Fruit fly (Drosophila melanogaster) whole organism, embryonic: ENCODE data around the gene Gos28.

Experiments
- Atf6 ChIP-seq: fragments of 200-800 bp; sonication (Bioruptor generic); IDR thresholded peaks from 2 replicates; pipeline ENCODE4 v1.3.6; 2022; ENCODE audit warnings: missing biosample characterization, missing genetic modification characterization
- B-H1 ChIP-seq: fragments of 200-800 bp; sonication (Bioruptor generic); IDR thresholded peaks from 3 replicates; pipeline ENCODE4 v1.3.6; 2022; ENCODE audit warnings: missing biosample characterization, missing genetic modification characterization
- Bteb2 ChIP-seq: fragments of 200-800 bp; sonication (Bioruptor generic); optimal IDR thresholded peaks from 2 replicates; lab custom pipeline; 2016; ENCODE audit warnings: missing biosample characterization, missing genetic modification characterization
- CG10274 ChIP-seq: fragments of 200-800 bp; sonication (Bioruptor generic); optimal IDR thresholded peaks from 3 replicates; lab custom pipeline; 2017; ENCODE audit warnings: missing biosample characterization, mild to moderate bottlenecking, missing genetic modification characterization
- CG10959 ChIP-seq: fragments of 200-800 bp; sonication (Bioruptor generic); IDR thresholded peaks from 2 replicates; pipeline ENCODE4 v1.3.6; 2022; ENCODE audit warnings: missing biosample characterization, missing genetic modification characterization
- CG12299 ChIP-seq: fragments of 200-800 bp; sonication (Bioruptor generic); optimal IDR thresholded peaks from 2 replicates; lab custom pipeline; 2018; ENCODE audit warnings: missing biosample characterization, mild to moderate bottlenecking, missing genetic modification characterization
- CG1233 ChIP-seq: fragments of 200-800 bp; sonication (Bioruptor generic); optimal IDR thresholded peaks from 4 replicates; lab custom pipeline; 2018; ENCODE audit warnings: missing biosample characterization, mild to moderate bottlenecking, missing genetic modification characterization
- CG12769 ChIP-seq: fragments of 200-800 bp; sonication (Bioruptor generic); optimal IDR thresholded peaks from 2 replicates; lab custom pipeline; 2019; ENCODE audit warnings: missing biosample characterization, mild to moderate bottlenecking, missing genetic modification characterization, moderate library complexity
- CG13123 ChIP-seq: fragments of 200-800 bp; sonication (Bioruptor generic); optimal IDR thresholded peaks from 2 replicates; lab custom pipeline; 2016; ENCODE audit warnings: missing biosample characterization, missing genetic modification characterization
- CG13624 ChIP-seq: fragments of 200-800 bp; sonication (Bioruptor generic); optimal IDR thresholded peaks from 2 replicates; lab custom pipeline; 2016; ENCODE audit warnings: missing biosample characterization, missing genetic modification characterization
- CG15011 ChIP-seq: fragments of 200-800 bp; sonication (Bioruptor generic); optimal IDR thresholded peaks from 3 replicates; lab custom pipeline; 2018; ENCODE audit warnings: missing biosample characterization, mild to moderate bottlenecking, missing genetic modification characterization
- CG15696 ChIP-seq: fragments of 200-800 bp; sonication (Bioruptor generic); optimal IDR thresholded peaks from 2 replicates; lab custom pipeline; 2019; ENCODE audit warnings: missing biosample characterization, mild to moderate bottlenecking, missing genetic modification characterization, moderate library complexity
- CG16863 ChIP-seq: fragments of 200-800 bp; sonication (Bioruptor generic); optimal IDR thresholded peaks from 3 replicates; lab custom pipeline; 2016; ENCODE audit warnings: missing biosample characterization, missing genetic modification characterization
- CG17612 ChIP-seq: fragments of 200-800 bp; sonication (Bioruptor generic); IDR thresholded peaks from 2 replicates; pipeline ENCODE4 v1.3.6; 2022; ENCODE audit warnings: missing biosample characterization, missing genetic modification characterization
- CG1792 ChIP-seq: fragments of 200-800 bp; sonication (Bioruptor generic); optimal IDR thresholded peaks from 2 replicates; lab custom pipeline; 2016; ENCODE audit warnings: missing biosample characterization, missing genetic modification characterization
- CG18011 ChIP-seq: fragments of 200-800 bp; sonication (Bioruptor generic); optimal IDR thresholded peaks from 2 replicates; lab custom pipeline; 2017; ENCODE audit warnings: missing biosample characterization, missing genetic modification characterization, mild to moderate bottlenecking, moderate library complexity, missing genotype
- CG30403 ChIP-seq: fragments of 200-800 bp; sonication (Bioruptor generic); optimal IDR thresholded peaks from 3 replicates; lab custom pipeline; 2016; ENCODE audit warnings: missing biosample characterization, missing genetic modification characterization
- CG31441 ChIP-seq: fragments of 200-800 bp; sonication (Bioruptor generic); IDR thresholded peaks from 2 replicates; pipeline ENCODE4 v1.3.6; 2022; ENCODE audit warnings: missing biosample characterization, missing genetic modification characterization
- CG42726 ChIP-seq: fragments of 200-800 bp; sonication (Bioruptor generic); IDR thresholded peaks from 2 replicates; pipeline ENCODE4 v1.3.6; 2022; ENCODE audit warnings: missing biosample characterization, missing genetic modification characterization; ENCODE audit not compliant: partially characterized antibody
- CG7372 ChIP-seq: fragments of 200-800 bp; sonication (Bioruptor generic); IDR thresholded peaks from 2 replicates; pipeline ENCODE4 v1.3.6; 2022; ENCODE audit warnings: missing biosample characterization, missing genetic modification characterization
- CG9609 ChIP-seq: fragments of 200-800 bp; sonication (Bioruptor generic); optimal IDR thresholded peaks from 3 replicates; lab custom pipeline; 2016; ENCODE audit warnings: missing biosample characterization, missing genetic modification characterization
- CG9797 ChIP-seq: fragments of 200-800 bp; sonication (Bioruptor generic); optimal IDR thresholded peaks from 3 replicates; lab custom pipeline; 2018; ENCODE audit warnings: missing biosample characterization, mild to moderate bottlenecking, missing genetic modification characterization
- Chrac-16 ChIP-seq: fragments of 200-800 bp; sonication (Bioruptor generic); optimal IDR thresholded peaks from 3 replicates; lab custom pipeline; 2016; ENCODE audit warnings: missing biosample characterization, missing genetic modification characterization
- D19A ChIP-seq: fragments of 200-800 bp; optimal IDR thresholded peaks from 3 replicates; lab custom pipeline; 2019; ENCODE audit warnings: missing biosample characterization, mild to moderate bottlenecking, missing genetic modification characterization, moderate library complexity
- Deaf1 ChIP-seq: fragments of 200-800 bp; optimal IDR thresholded peaks from 3 replicates; lab custom pipeline; 2019; ENCODE audit warnings: missing biosample characterization, mild to moderate bottlenecking, missing genetic modification characterization, moderate library complexity
- ERR ChIP-seq: fragments of 200-800 bp; sonication (Bioruptor generic); optimal IDR thresholded peaks from 2 replicates; lab custom pipeline; 2016; ENCODE audit warnings: missing biosample characterization, missing genetic modification characterization
- Elba2 ChIP-seq: fragments of 200-800 bp; sonication (Bioruptor generic); optimal IDR thresholded peaks from 3 replicates; lab custom pipeline; 2016; ENCODE audit warnings: missing biosample characterization, missing genetic modification characterization
- Fer1 ChIP-seq: fragments of 200-800 bp; sonication (Bioruptor generic); optimal IDR thresholded peaks from 2 replicates; lab custom pipeline; 2017; ENCODE audit warnings: missing biosample characterization, mild to moderate bottlenecking, missing genetic modification characterization
- Fer2 ChIP-seq: fragments of 200-800 bp; sonication (Bioruptor generic); optimal IDR thresholded peaks from 2 replicates; lab custom pipeline; 2018; ENCODE audit warnings: missing biosample characterization, mild to moderate bottlenecking, missing genetic modification characterization, moderate library complexity
- Gug ChIP-seq: fragments of 200-800 bp; sonication (Bioruptor generic); IDR thresholded peaks from 4 replicates; pipeline ENCODE4 v1.3.6; 2022; ENCODE audit warnings: missing biosample characterization, missing genetic modification characterization
- HLH54F ChIP-seq: fragments of 200-800 bp; sonication (Bioruptor generic); optimal IDR thresholded peaks from 3 replicates; lab custom pipeline; 2016; ENCODE audit warnings: missing biosample characterization, missing genetic modification characterization
- MESR4 ChIP-seq: fragments of 200-800 bp; sonication (Bioruptor generic); optimal IDR thresholded peaks from 2 replicates; lab custom pipeline; 2018; ENCODE audit warnings: missing biosample characterization, mild to moderate bottlenecking, missing genetic modification characterization, moderate library complexity
- Spps ChIP-seq: fragments of 200-800 bp; sonication (Bioruptor generic); optimal IDR thresholded peaks from 2 replicates; lab custom pipeline; 2018; ENCODE audit warnings: missing biosample characterization, mild to moderate bottlenecking, missing genetic modification characterization
- al ChIP-seq: fragments of 200-800 bp; sonication (Bioruptor generic); IDR thresholded peaks from 2 replicates; pipeline ENCODE4 v1.3.6; 2022; ENCODE audit warnings: missing biosample characterization, missing genetic modification characterization
- btn ChIP-seq: fragments of 200-800 bp; sonication (Bioruptor generic); optimal IDR thresholded peaks from 2 replicates; lab custom pipeline; 2016; ENCODE audit warnings: missing biosample characterization, missing genetic modification characterization
- chn ChIP-seq: fragments of 200-800 bp; sonication (Bioruptor generic); optimal IDR thresholded peaks from 2 replicates; lab custom pipeline; 2016; ENCODE audit warnings: missing biosample characterization, missing genetic modification characterization
- dpn ChIP-seq, 2 experiments: fragments of 200-800 bp; sonication (Bioruptor generic); optimal IDR thresholded peaks; 3 replicates each; lab custom pipeline; 2016; ENCODE audit warnings: missing biosample characterization in 2 of 2, missing genetic modification characterization in 2 of 2
- gro ChIP-seq: fragments of 200-800 bp; sonication (Bioruptor generic); optimal IDR thresholded peaks from 2 replicates; lab custom pipeline; 2016; ENCODE audit warnings: missing biosample characterization, missing genetic modification characterization
- hth ChIP-seq: fragments of >200 bp; optimal IDR thresholded peaks from 2 replicates; lab custom pipeline; 2017; ENCODE audit warnings: inconsistent platforms
- kay ChIP-seq: fragments of 200-800 bp; sonication (Bioruptor generic); optimal IDR thresholded peaks from 2 replicates; lab custom pipeline; 2016; ENCODE audit warnings: missing biosample characterization, missing genetic modification characterization
- rib ChIP-seq: fragments of 200-800 bp; sonication (Bioruptor generic); IDR thresholded peaks from 2 replicates; pipeline ENCODE4 v1.3.6; 2022; ENCODE audit warnings: missing biosample characterization, missing genetic modification characterization
- sc ChIP-seq, 3 experiments: fragments of >200 bp in 2 of 3; fragments of 200-800 bp in 1 of 3; sonication (Bioruptor generic) in 1 of 3; optimal IDR thresholded peaks; 2 replicates in 2 of 3; 3 replicates in 1 of 3; lab custom pipeline; 2017; ENCODE audit warnings: mild to moderate bottlenecking in 1 of 3, missing biosample characterization in 1 of 3, missing genetic modification characterization in 1 of 3, missing genetic modification reagents in 1 of 3
- sd ChIP-seq: fragments of 200-800 bp; sonication (Bioruptor generic); optimal IDR thresholded peaks from 3 replicates; lab custom pipeline; 2018; ENCODE audit warnings: missing biosample characterization, mild to moderate bottlenecking, missing genetic modification characterization, moderate library complexity
- sisA ChIP-seq: fragments of 200-800 bp; sonication (Bioruptor generic); IDR thresholded peaks from 2 replicates; pipeline ENCODE4 v1.3.6; 2022; ENCODE audit warnings: missing biosample characterization, missing genetic modification characterization
- slp2 ChIP-seq: fragments of 200-800 bp; sonication (Bioruptor generic); optimal IDR thresholded peaks from 2 replicates; lab custom pipeline; 2016; ENCODE audit warnings: missing biosample characterization, missing genetic modification characterization
- sr ChIP-seq: fragments of 200-800 bp; sonication (Bioruptor generic); IDR thresholded peaks from 3 replicates; pipeline ENCODE4 v1.3.6; 2022; ENCODE audit warnings: missing biosample characterization, missing genetic modification characterization
- tap ChIP-seq: fragments of 200-800 bp; optimal IDR thresholded peaks from 3 replicates; lab custom pipeline; 2019; ENCODE audit warnings: missing biosample characterization, mild to moderate bottlenecking, missing genetic modification characterization, moderate library complexity
- tin ChIP-seq: fragments of 200-800 bp; sonication (Bioruptor generic); optimal IDR thresholded peaks from 3 replicates; lab custom pipeline; 2016; ENCODE audit warnings: missing biosample characterization, missing genetic modification characterization
- trem ChIP-seq: fragments of 200-800 bp; optimal IDR thresholded peaks from 3 replicates; lab custom pipeline; 2019; ENCODE audit warnings: missing biosample characterization, mild to moderate bottlenecking, missing genetic modification characterization, moderate library complexity
- tx ChIP-seq: fragments of 200-800 bp; sonication (Bioruptor generic); optimal IDR thresholded peaks from 2 replicates; lab custom pipeline; 2016; ENCODE audit warnings: missing biosample characterization, missing genetic modification characterization
- zen2 ChIP-seq: fragments of 200-800 bp; sonication (Bioruptor generic); IDR thresholded peaks from 3 replicates; pipeline ENCODE4 v1.3.6; 2022; ENCODE audit warnings: missing biosample characterization, missing genetic modification characterization; ENCODE audit not compliant: partially characterized antibody
- zfh2 ChIP-seq: fragments of 200-800 bp; sonication (Bioruptor generic); optimal IDR thresholded peaks from 2 replicates; lab custom pipeline; 2016; ENCODE audit warnings: missing biosample characterization, missing genetic modification characterization

Gos28 gene

dm6 chr3R:18663525-18663924, at the start of gene Gos28, which contains the start of gene Cpsf73 (continued):
- TF ChIP-seq CG12299: no peak
- peak; percentile 15 for TF ChIP-seq CG18011 (GFP tag; lab: Kevin White, UChicago)
- no peak for TF ChIP-seq gro (GFP tag; lab: Kevin White, UChicago)
- TF ChIP-seq CG16863 (GFP tag; lab: Kevin White, UChicago): no peak
- peak; percentile 28; the same call in 1 of the 2 replicates for TF ChIP-seq sisA (GFP tag; lab: Robert Waterston, UW)
- TF ChIP-seq btn (GFP tag; lab: Kevin White, UChicago): no peak
- TF ChIP-seq Fer1: peak; percentile 16
- TF ChIP-seq B-H1 (GFP tag; lab: Robert Waterston, UW): no peak
- no peak for TF ChIP-seq CG15696 (tag; lab: Kevin White, UChicago)
- peak; percentile 53 for TF ChIP-seq HLH54F (GFP tag; lab: Kevin White, UChicago)
- peak; percentile 47 for TF ChIP-seq CG12769 (tag; lab: Kevin White, UChicago)
- TF ChIP-seq CG10274: no peak
- peak; percentile 19 for TF ChIP-seq kay (GFP tag; lab: Kevin White, UChicago)
- TF ChIP-seq Fer2 (tag; lab: Kevin White, UChicago): no peak
- no peak for TF ChIP-seq Chrac-16 (GFP tag; lab: Kevin White, UChicago)
- TF ChIP-seq dpn (GFP tag; optimal IDR thresholded peaks at IDR 0.05; lab: Kevin White, UChicago): no peak
- no peak for TF ChIP-seq rib
- TF ChIP-seq CG15011 (GFP tag; lab: Kevin White, UChicago): no peak
- TF ChIP-seq sr (GFP tag; lab: Robert Waterston, UW): no peak
- no peak for TF ChIP-seq CG17612 (GFP tag; lab: Robert Waterston, UW)
- TF ChIP-seq MESR4 (GFP tag; lab: Kevin White, UChicago): peak; percentile 81
- TF ChIP-seq tap (tag; lab: Kevin White, UChicago): no peak
- TF ChIP-seq CG42726: no peak
- no peak for TF ChIP-seq Gug
- TF ChIP-seq CG7372 (GFP tag; lab: Robert Waterston, UW): no peak
- TF ChIP-seq tx (GFP tag; lab: Kevin White, UChicago): no peak
- no peak for TF ChIP-seq Bteb2 (GFP tag; lab: Kevin White, UChicago)
- no peak for TF ChIP-seq Spps (tag; lab: Kevin White, UChicago)
- TF ChIP-seq trem: peak; percentile 58
- TF ChIP-seq sc (optimal IDR thresholded peaks at IDR 0.05; lab: Kevin White, UChicago): no peak
- no peak for TF ChIP-seq sc (GFP tag; optimal IDR thresholded peaks at IDR 0.05; lab: Kevin White, UChicago)
- no peak for TF ChIP-seq hth (lab: Kevin White, UChicago)
- TF ChIP-seq CG1792 (GFP tag; lab: Kevin White, UChicago): no peak
- TF ChIP-seq CG13123 (GFP tag; lab: Kevin White, UChicago): no peak
- TF ChIP-seq CG10959 (GFP tag; lab: Robert Waterston, UW): no peak
- TF ChIP-seq Atf6 (GFP tag; lab: Robert Waterston, UW): no peak
- TF ChIP-seq CG9609: no peak
- TF ChIP-seq Elba2 (GFP tag; lab: Kevin White, UChicago): peak; percentile 78
- TF ChIP-seq zen2 (GFP tag; lab: Robert Waterston, UW): no peak; the same call in 2 of the 3 replicates
- TF ChIP-seq tin (GFP tag; lab: Kevin White, UChicago): no peak
- TF ChIP-seq CG30403 (GFP tag; lab: Kevin White, UChicago): peak; percentile 37
- no peak for TF ChIP-seq CG13624 (GFP tag; lab: Kevin White, UChicago)
- TF ChIP-seq al (GFP tag; lab: Robert Waterston, UW): no peak
- TF ChIP-seq CG31441: no peak
- no peak for TF ChIP-seq sd
- no peak for TF ChIP-seq Deaf1 (tag; lab: Kevin White, UChicago)
- TF ChIP-seq chn: no peak
- peak; percentile 13 for TF ChIP-seq slp2 (GFP tag; lab: Kevin White, UChicago)
- TF ChIP-seq ERR (GFP tag; lab: Kevin White, UChicago): peak; percentile 4
- TF ChIP-seq CG9797 (GFP tag; lab: Kevin White, UChicago): peak; percentile 85
- TF ChIP-seq CG1233 (GFP tag; lab: Kevin White, UChicago): no peak
- no peak for TF ChIP-seq D19A (tag; lab: Kevin White, UChicago)
- TF ChIP-seq zfh2 (GFP tag; lab: Kevin White, UChicago): no peak
